Fruit fly (Drosophila melanogaster) whole organism, prepupa: ENCODE measurements around the gene CG42671.

ENCODE experiments used
- CG10631 ChIP-seq: fragments of 200-800 bp; sonication (Bioruptor generic); optimal IDR thresholded peaks from 2 replicates; lab custom pipeline; 2016; ENCODE audit warnings: missing biosample characterization, missing genetic modification characterization
- CG10669 ChIP-seq: fragments of 200-800 bp; sonication (Bioruptor generic); optimal IDR thresholded peaks from 3 replicates; lab custom pipeline; 2018; ENCODE audit warnings: missing biosample characterization, mild to moderate bottlenecking, missing genetic modification characterization, moderate library complexity
- CG11294 ChIP-seq: fragments of 200-800 bp; sonication (Bioruptor generic); IDR thresholded peaks from 2 replicates; pipeline ENCODE4 v1.3.6; 2022; ENCODE audit warnings: missing biosample characterization, missing genetic modification characterization
- CG11762 ChIP-seq: fragments of 200-800 bp; sonication (Bioruptor generic); optimal IDR thresholded peaks from 3 replicates; lab custom pipeline; 2016; ENCODE audit warnings: missing biosample characterization, missing genetic modification characterization; ENCODE audit not compliant: insufficient read depth
- CG11902 ChIP-seq: fragments of 200-800 bp; sonication (Bioruptor generic); optimal IDR thresholded peaks from 3 replicates; lab custom pipeline; 2016; ENCODE audit warnings: missing biosample characterization, missing genetic modification characterization
- CG15336 ChIP-seq: fragments of 200-800 bp; sonication (Bioruptor generic); IDR thresholded peaks from 2 replicates; pipeline ENCODE4 v1.3.6; 2022; ENCODE audit warnings: missing biosample characterization, missing genetic modification characterization
- CG1621 ChIP-seq: fragments of 200-800 bp; sonication (Bioruptor generic); optimal IDR thresholded peaks from 3 replicates; lab custom pipeline; 2018; ENCODE audit warnings: missing biosample characterization, mild to moderate bottlenecking, missing genetic modification characterization
- CG16779 ChIP-seq: fragments of 200-800 bp; sonication (Bioruptor generic); optimal IDR thresholded peaks from 3 replicates; lab custom pipeline; 2017; ENCODE audit warnings: missing biosample characterization, mild to moderate bottlenecking, missing genetic modification characterization
- CG32006 ChIP-seq: fragments of 200-800 bp; sonication (Bioruptor generic); optimal IDR thresholded peaks from 3 replicates; lab custom pipeline; 2017; ENCODE audit warnings: missing biosample characterization, mild to moderate bottlenecking, missing genetic modification characterization
- CG34406 ChIP-seq: fragments of 200-800 bp; sonication (Bioruptor generic); optimal IDR thresholded peaks from 3 replicates; lab custom pipeline; 2016; ENCODE audit warnings: missing biosample characterization, missing genetic modification characterization
- CG3919 ChIP-seq: fragments of 200-800 bp; sonication (Bioruptor generic); optimal IDR thresholded peaks from 3 replicates; lab custom pipeline; 2016; ENCODE audit warnings: missing biosample characterization, missing genetic modification characterization
- CG4318 ChIP-seq: fragments of 200-800 bp; sonication (Bioruptor generic); optimal IDR thresholded peaks from 3 replicates; lab custom pipeline; 2017; ENCODE audit warnings: missing biosample characterization, mild to moderate bottlenecking, missing genetic modification characterization
- CG6276 ChIP-seq: fragments of 200-800 bp; sonication (Bioruptor generic); optimal IDR thresholded peaks from 2 replicates; lab custom pipeline; 2017; ENCODE audit warnings: missing biosample characterization, mild to moderate bottlenecking, missing genetic modification characterization
- CG6792 ChIP-seq: fragments of 200-800 bp; sonication (Bioruptor generic); optimal IDR thresholded peaks from 3 replicates; lab custom pipeline; 2016; ENCODE audit warnings: missing biosample characterization, missing genetic modification characterization
- CG6808 ChIP-seq: fragments of 200-800 bp; sonication (Bioruptor generic); optimal IDR thresholded peaks from 3 replicates; lab custom pipeline; 2017; ENCODE audit warnings: missing biosample characterization, missing genetic modification characterization, mild to moderate bottlenecking, moderate library complexity, missing genetic modification reagents
- CG6854 ChIP-seq: fragments of 200-800 bp; sonication (Bioruptor generic); optimal IDR thresholded peaks from 2 replicates; lab custom pipeline; 2017; ENCODE audit warnings: missing biosample characterization, mild to moderate bottlenecking, missing genetic modification characterization
- CG7368 ChIP-seq: fragments of 200-800 bp; sonication (Bioruptor generic); optimal IDR thresholded peaks from 3 replicates; lab custom pipeline; 2016; ENCODE audit warnings: missing biosample characterization, missing genetic modification characterization
- CG8632 ChIP-seq: fragments of 200-800 bp; sonication (Bioruptor generic); optimal IDR thresholded peaks from 3 replicates; lab custom pipeline; 2016; ENCODE audit warnings: missing biosample characterization, missing genetic modification characterization
- CG9139 ChIP-seq: fragments of 200-800 bp; sonication (Bioruptor generic); optimal IDR thresholded peaks from 3 replicates; lab custom pipeline; 2017; ENCODE audit warnings: missing biosample characterization, mild to moderate bottlenecking, missing genetic modification characterization
- Eip75B ChIP-seq: fragments of 200-800 bp; sonication (Bioruptor generic); optimal IDR thresholded peaks from 3 replicates; lab custom pipeline; 2016; ENCODE audit warnings: missing biosample characterization, missing genetic modification characterization
- Eip78C ChIP-seq: fragments of 200-800 bp; sonication (Bioruptor generic); peaks from one replicate; lab custom pipeline; 2016; ENCODE audit warnings: missing biosample characterization, missing genetic modification characterization
- Ets21C ChIP-seq: fragments of 200-800 bp; sonication (Bioruptor generic); optimal IDR thresholded peaks from 3 replicates; lab custom pipeline; 2016; ENCODE audit warnings: missing biosample characterization, missing genetic modification characterization
- Ets96B ChIP-seq: fragments of 200-800 bp; optimal IDR thresholded peaks from 2 replicates; lab custom pipeline; 2019; ENCODE audit warnings: missing biosample characterization, mild to moderate bottlenecking, missing genetic modification characterization, moderate library complexity
- Gug ChIP-seq: fragments of 200-800 bp; sonication (Bioruptor generic); IDR thresholded peaks from 2 replicates; pipeline ENCODE4 v1.3.6; 2022; ENCODE audit warnings: missing biosample characterization, missing genetic modification characterization
- Hr38 ChIP-seq: sonication (Bioruptor generic); optimal IDR thresholded peaks from 2 replicates; lab custom pipeline; 2016; ENCODE audit warnings: missing biosample characterization, missing genetic modification characterization
- Hr4 ChIP-seq: fragments of 200-800 bp; sonication (Bioruptor generic); optimal IDR thresholded peaks from 3 replicates; lab custom pipeline; 2016; ENCODE audit warnings: missing biosample characterization, missing genetic modification characterization
- Lpt ChIP-seq: fragments of 200-800 bp; sonication (Bioruptor generic); optimal IDR thresholded peaks from 3 replicates; lab custom pipeline; 2016; ENCODE audit warnings: missing biosample characterization, missing genetic modification characterization
- Met ChIP-seq: fragments of 200-800 bp; sonication (Bioruptor generic); optimal IDR thresholded peaks from 3 replicates; lab custom pipeline; 2016; ENCODE audit warnings: missing biosample characterization, missing genetic modification characterization
- OdsH ChIP-seq: fragments of 200-800 bp; sonication (Bioruptor generic); optimal IDR thresholded peaks from 3 replicates; lab custom pipeline; 2016; ENCODE audit warnings: missing biosample characterization, missing genetic modification characterization
- Smox ChIP-seq: fragments of 200-800 bp; sonication (Bioruptor generic); optimal IDR thresholded peaks from 3 replicates; lab custom pipeline; 2016; ENCODE audit warnings: missing biosample characterization, missing genetic modification characterization
- Sox102F ChIP-seq: fragments of 200-800 bp; sonication (Bioruptor generic); optimal IDR thresholded peaks from 2 replicates; lab custom pipeline; 2016; ENCODE audit warnings: missing biosample characterization, mild to moderate bottlenecking, missing genetic modification characterization
- Sox14 ChIP-seq: fragments of 200-800 bp; sonication (Bioruptor generic); optimal IDR thresholded peaks from 3 replicates; lab custom pipeline; 2016; ENCODE audit warnings: missing biosample characterization, missing genetic modification characterization
- Sox15 ChIP-seq: fragments of 200-800 bp; sonication (Bioruptor generic); optimal IDR thresholded peaks from 3 replicates; lab custom pipeline; 2016; ENCODE audit warnings: missing biosample characterization, missing genetic modification characterization
- achi ChIP-seq: fragments of 200-800 bp; sonication (Bioruptor generic); optimal IDR thresholded peaks from 3 replicates; lab custom pipeline; 2016; ENCODE audit warnings: missing biosample characterization, missing genetic modification characterization
- acj6 ChIP-seq: fragments of 200-800 bp; sonication (Bioruptor generic); optimal IDR thresholded peaks from 3 replicates; lab custom pipeline; 2016; ENCODE audit warnings: missing biosample characterization, missing genetic modification characterization
- cyc ChIP-seq: fragments of 200-800 bp; sonication (Bioruptor generic); optimal IDR thresholded peaks from 3 replicates; lab custom pipeline; 2016; ENCODE audit warnings: missing biosample characterization, missing genetic modification characterization
- dac ChIP-seq: fragments of 200-800 bp; sonication (Bioruptor generic); optimal IDR thresholded peaks from 2 replicates; lab custom pipeline; 2017; ENCODE audit warnings: missing biosample characterization, mild to moderate bottlenecking, missing genetic modification characterization
- esn ChIP-seq: fragments of 200-800 bp; sonication (Bioruptor generic); optimal IDR thresholded peaks from 2 replicates; lab custom pipeline; 2016; ENCODE audit warnings: missing biosample characterization, mild to moderate bottlenecking, missing genetic modification characterization, moderate library complexity
- fd59A ChIP-seq: fragments of 200-800 bp; sonication (Bioruptor generic); optimal IDR thresholded peaks from 2 replicates; lab custom pipeline; 2017; ENCODE audit warnings: missing biosample characterization, mild to moderate bottlenecking, missing genetic modification characterization, missing genetic modification reagents
- fd85E ChIP-seq: fragments of 200-800 bp; sonication (Bioruptor generic); optimal IDR thresholded peaks from 3 replicates; lab custom pipeline; 2016; ENCODE audit warnings: missing biosample characterization, missing genetic modification characterization
- fkh ChIP-seq: fragments of 200-800 bp; sonication (Bioruptor generic); optimal IDR thresholded peaks from 3 replicates; lab custom pipeline; 2017; ENCODE audit warnings: missing biosample characterization, mild to moderate bottlenecking, missing genetic modification characterization, moderate library complexity
- net ChIP-seq: fragments of 200-800 bp; sonication (Bioruptor generic); optimal IDR thresholded peaks from 3 replicates; lab custom pipeline; 2016; ENCODE audit warnings: missing biosample characterization, missing genetic modification characterization
- pdm3 ChIP-seq: fragments of 200-800 bp; sonication (Bioruptor generic); optimal IDR thresholded peaks from 3 replicates; lab custom pipeline; 2016; ENCODE audit warnings: missing biosample characterization, missing genetic modification characterization
- salr ChIP-seq, 2 experiments: fragments of 200-800 bp; sonication (Bioruptor generic); optimal IDR thresholded peaks; 3 replicates each; lab custom pipeline; 2016 to 2018; ENCODE audit warnings: missing biosample characterization in 2 of 2, missing genetic modification characterization in 2 of 2, mild to moderate bottlenecking in 1 of 2
- spab ChIP-seq: fragments of 200-800 bp; sonication (Bioruptor generic); optimal IDR thresholded peaks from 2 replicates; lab custom pipeline; 2017; ENCODE audit warnings: missing biosample characterization, mild to moderate bottlenecking, missing genetic modification characterization, missing genetic modification reagents
- ss ChIP-seq, 2 experiments: fragments of 200-800 bp; sonication (Bioruptor generic); optimal IDR thresholded peaks; 2 replicates in 1 of 2; 3 replicates in 1 of 2; lab custom pipeline; 2017 to 2018; ENCODE audit warnings: mild to moderate bottlenecking in 2 of 2, missing biosample characterization in 2 of 2, missing genetic modification characterization in 2 of 2, moderate library complexity in 1 of 2
- svp ChIP-seq: fragments of 200-800 bp; sonication (Bioruptor generic); peaks from one replicate; lab custom pipeline; 2016; ENCODE audit warnings: missing biosample characterization, missing genetic modification characterization
- topi ChIP-seq: fragments of 200-800 bp; sonication (Bioruptor generic); optimal IDR thresholded peaks from 3 replicates; lab custom pipeline; 2016; ENCODE audit warnings: missing biosample characterization, missing genetic modification characterization

Gene CG42671

dm6 chr3L:11196860-11197259 is 17.4 kb upstream of the CG42671 start:
- TF ChIP-seq Sox15 (GFP tag; lab: Kevin White, UChicago) (no peak), CG1621 (tag; lab: Kevin White, UChicago) (no peak), fd85E (GFP tag; lab: Kevin White, UChicago) (no peak), Eip78C (GFP tag; lab: Kevin White, UChicago) (peak; percentile 34), Smox (GFP tag; lab: Kevin White, UChicago) (no peak), CG32006 (GFP tag; lab: Kevin White, UChicago) (no peak)

- TF ChIP-seq CG6854 (GFP tag; lab: Kevin White, UChicago): no peak
- TF ChIP-seq OdsH: peak; percentile 62
- peak; percentile 62 for TF ChIP-seq Lpt (GFP tag; lab: Kevin White, UChicago)
- TF ChIP-seq CG11902 (GFP tag; lab: Kevin White, UChicago): no peak
- peak; percentile 34 for TF ChIP-seq CG6808
- peak; percentile 23 for TF ChIP-seq CG4318 (GFP tag; lab: Kevin White, UChicago)
- TF ChIP-seq esn: peak; percentile 66
- peak; percentile 50 for TF ChIP-seq Met (GFP tag; lab: Kevin White, UChicago)
- TF ChIP-seq CG9139: no peak
- peak; percentile 28 for TF ChIP-seq Hr4 (GFP tag; lab: Kevin White, UChicago)
- peak; percentile 80 for TF ChIP-seq Eip78C (GFP tag; lab: Kevin White, UChicago)
- peak; percentile 1 for TF ChIP-seq Sox14 (GFP tag; lab: Kevin White, UChicago)
- peak; percentile 40 for TF ChIP-seq net
- peak; percentile 31 for TF ChIP-seq Eip75B (GFP tag; lab: Kevin White, UChicago)
- no peak for TF ChIP-seq fd59A (GFP tag; lab: Kevin White, UChicago)
- TF ChIP-seq acj6 (GFP tag; lab: Kevin White, UChicago): peak; percentile 63
- TF ChIP-seq topi (GFP tag; lab: Kevin White, UChicago): peak; percentile 22
- peak; percentile 25 for TF ChIP-seq CG6276
- no peak for TF ChIP-seq CG11294 (GFP tag; lab: Robert Waterston, UW)
- TF ChIP-seq CG8632 (GFP tag; lab: Kevin White, UChicago): peak; percentile 43
- TF ChIP-seq spab: no peak
- peak in 1 of 2 experiments; percentile 1 for TF ChIP-seq ss (GFP tag; optimal IDR thresholded peaks at IDR 0.05; lab: Kevin White, UChicago)
- no peak for TF ChIP-seq Sox102F (GFP tag; lab: Kevin White, UChicago)
- TF ChIP-seq CG11762: peak; percentile 32
- TF ChIP-seq dac (GFP tag; lab: Kevin White, UChicago): no peak
- peak; percentile 87 for TF ChIP-seq CG15336 (GFP tag; lab: Robert Waterston, UW)
- TF ChIP-seq CG7368 (GFP tag; lab: Kevin White, UChicago): no peak
- peak; percentile 39 for TF ChIP-seq Smox (GFP tag; lab: Kevin White, UChicago)
- peak; percentile 77 for TF ChIP-seq Ets96B
- peak; percentile 51 for TF ChIP-seq CG34406 (GFP tag; lab: Kevin White, UChicago)
- peak; percentile 40 for TF ChIP-seq pdm3 (GFP tag; lab: Kevin White, UChicago)
- TF ChIP-seq achi (GFP tag; lab: Kevin White, UChicago): peak; percentile 60
- no peak for TF ChIP-seq fkh (GFP tag; lab: Kevin White, UChicago)
- peak; percentile 69 for TF ChIP-seq CG6792 (GFP tag; lab: Kevin White, UChicago)
- TF ChIP-seq salr (GFP tag; optimal IDR thresholded peaks at IDR 0.05; lab: Kevin White, UChicago): peak in 1 of 2 experiments; percentile 65
- no peak for TF ChIP-seq Ets21C (GFP tag; lab: Kevin White, UChicago)
- TF ChIP-seq Gug (GFP tag; lab: Robert Waterston, UW): peak; percentile 74
- no peak for TF ChIP-seq Hr38
- TF ChIP-seq fd85E (GFP tag; lab: Kevin White, UChicago): no peak
- TF ChIP-seq CG3919 (GFP tag; lab: Kevin White, UChicago): peak; percentile 61
- TF ChIP-seq CG32006 (GFP tag; lab: Kevin White, UChicago): peak; percentile 78
- peak; percentile 46 for TF ChIP-seq CG10669 (GFP tag; lab: Kevin White, UChicago)
- TF ChIP-seq Sox15 (GFP tag; lab: Kevin White, UChicago): no peak
- peak; percentile 6 for TF ChIP-seq CG16779 (tag; lab: Kevin White, UChicago)
- peak; percentile 70 for TF ChIP-seq svp (GFP tag; lab: Kevin White, UChicago)
- peak; percentile 33 for TF ChIP-seq cyc (GFP tag; lab: Kevin White, UChicago)
- peak; percentile 72 for TF ChIP-seq CG10631 (GFP tag; lab: Kevin White, UChicago)
Measured at dm6 chr3L:11197291-11198021, 16.8 kb upstream of the CG42671 start, which contains the start of gene GlcAT-P. TSS of gene GlcAT-P (minus strand) at chr3L:11197536.
